Worm (Caenorhabditis elegans): ENCODE data around the gene selt-1.2.

- TF ChIP-seq ceh-63 (GFP tag; optimal IDR thresholded peaks at IDR 0.05), result no peak
- TF ChIP-seq dpl-1 (GFP tag; optimal IDR thresholded peaks at IDR 0.05), result no peak
- TF ChIP-seq pqm-1 (tag; optimal IDR thresholded peaks at IDR 0.05), result no peak
- no peak for TF ChIP-seq egl-27 (tag; optimal IDR thresholded peaks at IDR 0.05)
- TF ChIP-seq mep-1 (tag; optimal IDR thresholded peaks at IDR 0.05), result no peak
- no peak for TF ChIP-seq ceh-82 (tag; optimal IDR thresholded peaks at IDR 0.05)
- TF ChIP-seq nhr-12 (tag; optimal IDR thresholded peaks at IDR 0.05), result no peak
- no peak for TF ChIP-seq rnt-1 (tag; optimal IDR thresholded peaks at IDR 0.05)
- TF ChIP-seq elt-3 (tag; optimal IDR thresholded peaks at IDR 0.05), result no peak
- TF ChIP-seq efl-3 (GFP tag; optimal IDR thresholded peaks at IDR 0.05), result no peak
- TF ChIP-seq mdl-1 (tag; optimal IDR thresholded peaks at IDR 0.05), result no peak
- TF ChIP-seq nhr-76 (tag; optimal IDR thresholded peaks at IDR 0.05), result no peak
- TF ChIP-seq lin-13 (GFP tag; optimal IDR thresholded peaks at IDR 0.05), result no peak
- no peak for TF ChIP-seq sptf-1 (tag; optimal IDR thresholded peaks at IDR 0.05)
Measured at ce11 chrV:10773216-10773615, 26.1 kb upstream of the selt-1.2 start.

All from whole organism, L1 larva.